Worm (Caenorhabditis elegans) whole organism, L4/young adult: ENCODE results near the gene lpd-7.

ENCODE experiments used
- W03F9.2 ChIP-seq: fragments of 150-350 bp; optimal IDR thresholded peaks from 2 replicates; lab custom pipeline; 2014; ENCODE audit warnings: missing biosample characterization, missing genetic modification characterization
- him-1 ChIP-seq: sonication (generic microtip); optimal IDR thresholded peaks from 2 replicates; lab custom pipeline; 2016; ENCODE audit warnings: missing genotype, missing genetic modification reagents, missing genetic modification characterization, missing compliant biosample characterization

DNA sequence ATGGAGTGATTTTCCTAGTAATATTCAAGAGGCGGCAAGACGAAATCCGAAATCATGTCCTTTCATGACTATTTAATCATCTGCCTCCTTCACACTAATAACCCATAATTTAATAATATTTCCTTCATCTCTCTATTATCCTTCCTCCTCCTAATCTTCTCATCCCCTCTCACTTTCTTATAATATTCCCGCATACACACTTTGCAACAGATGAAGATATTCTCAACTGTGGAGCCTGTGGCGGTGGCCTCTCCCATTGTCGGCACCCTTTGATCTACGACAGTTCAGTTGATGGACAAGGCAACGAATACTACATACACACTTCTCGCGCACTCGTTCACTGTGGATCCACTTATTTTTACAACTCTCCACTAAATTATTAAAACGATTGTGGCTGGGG is 14.5 kb upstream of the lpd-7 start:
- TF ChIP-seq him-1 (tag; lab: Kevin White, UChicago) (no peak), W03F9.2 (no peak)
